Worm (Caenorhabditis elegans) whole organism, late embryonic: ENCODE data around the gene ced-5.
A peak's percentile ranks its signal among the peaks of the same experiment; 100 is the strongest.

Experiments used
- F13H6.1 ChIP-seq: sonication (generic microtip); optimal IDR thresholded peaks from 2 replicates; lab custom pipeline; 2016; ENCODE audit warnings: missing genetic modification characterization, missing compliant biosample characterization
- K09A11.1 ChIP-seq: sonication (generic microtip); optimal IDR thresholded peaks from 2 replicates; lab custom pipeline; 2017; ENCODE audit warnings: antibody characterized with exemption, mild to moderate bottlenecking, missing genetic modification characterization, missing compliant biosample characterization; ENCODE audit not compliant: insufficient read depth
- Y22D7AL.16 ChIP-seq: sonication (generic microtip); optimal IDR thresholded peaks from 2 replicates; lab custom pipeline; 2016; ENCODE audit warnings: missing genetic modification characterization, missing compliant biosample characterization
- ceh-18 ChIP-seq: sonication (generic microtip); optimal IDR thresholded peaks from 2 replicates; lab custom pipeline; 2016; ENCODE audit warnings: missing genetic modification characterization, missing compliant biosample characterization
- ceh-2 ChIP-seq: sonication (generic microtip); optimal IDR thresholded peaks from 2 replicates; lab custom pipeline; 2016; ENCODE audit warnings: missing genotype, missing genetic modification characterization, missing compliant biosample characterization
- ceh-22 ChIP-seq: sonication (generic microtip); optimal IDR thresholded peaks from 2 replicates; lab custom pipeline; 2017; ENCODE audit warnings: missing biosample characterization, missing genetic modification characterization
- ceh-24 ChIP-seq: sonication (generic microtip); optimal IDR thresholded peaks from 2 replicates; lab custom pipeline; 2016; ENCODE audit warnings: mild to moderate bottlenecking, missing genetic modification characterization, missing compliant biosample characterization
- ceh-30 ChIP-seq: fragments of 150-350 bp; optimal IDR thresholded peaks from 2 replicates; lab custom pipeline; 2014; ENCODE audit warnings: missing biosample characterization, missing genetic modification characterization
- ceh-45 ChIP-seq: fragments of 200-800 bp; sonication (Bioruptor generic); IDR thresholded peaks from 2 replicates; pipeline ENCODE4 v1.3.6; 2022; ENCODE audit warnings: missing genetic modification reagents, missing genetic modification characterization, missing compliant biosample characterization
- ceh-6 ChIP-seq: fragments of 200-800 bp; sonication (Bioruptor generic); optimal IDR thresholded peaks from 2 replicates; lab custom pipeline; 2018; ENCODE audit warnings: mild to moderate bottlenecking, missing genetic modification characterization, missing compliant biosample characterization
- ceh-9 ChIP-seq: sonication (generic microtip); optimal IDR thresholded peaks from 2 replicates; lab custom pipeline; 2016; ENCODE audit warnings: mild to moderate bottlenecking, missing genetic modification characterization, inconsistent platforms, missing compliant biosample characterization
- che-1 ChIP-seq: sonication (generic microtip); optimal IDR thresholded peaks from 2 replicates; lab custom pipeline; 2016; ENCODE audit warnings: mild to moderate bottlenecking, missing genetic modification characterization, missing compliant biosample characterization
- fax-1 ChIP-seq: sonication (generic microtip); optimal IDR thresholded peaks from 2 replicates; lab custom pipeline; 2016; ENCODE audit warnings: missing genotype, missing genetic modification characterization, missing compliant biosample characterization
- fkh-10 ChIP-seq: fragments of 150-350 bp; optimal IDR thresholded peaks from 2 replicates; lab custom pipeline; 2014; ENCODE audit warnings: missing biosample characterization, missing genetic modification reagents, missing genetic modification characterization
- fkh-6 ChIP-seq: sonication (generic microtip); optimal IDR thresholded peaks from 2 replicates; lab custom pipeline; 2016; ENCODE audit warnings: missing genetic modification characterization, missing compliant biosample characterization
- gmeb-2 ChIP-seq: sonication (generic microtip); optimal IDR thresholded peaks from 2 replicates; lab custom pipeline; 2016; ENCODE audit warnings: missing genetic modification characterization, inconsistent platforms, missing compliant biosample characterization
- hlh-13 ChIP-seq: fragments of 200-800 bp; sonication (Bioruptor generic); optimal IDR thresholded peaks from 2 replicates; lab custom pipeline; 2018; ENCODE audit warnings: mild to moderate bottlenecking, missing genetic modification characterization, missing compliant biosample characterization
- hlh-30 ChIP-seq: sonication (generic microtip); optimal IDR thresholded peaks from 2 replicates; lab custom pipeline; 2017; ENCODE audit warnings: antibody characterized with exemption, missing genetic modification characterization, missing compliant biosample characterization; ENCODE audit not compliant: insufficient read depth
- lin-11 ChIP-seq: fragments of 200-800 bp; sonication (Bioruptor generic); optimal IDR thresholded peaks from 2 replicates; lab custom pipeline; 2018; ENCODE audit warnings: mild to moderate bottlenecking, missing genetic modification characterization, missing compliant biosample characterization
- madf-2 ChIP-seq: sonication (generic microtip); optimal IDR thresholded peaks from 2 replicates; lab custom pipeline; 2017; ENCODE audit warnings: missing genetic modification characterization, missing compliant biosample characterization
- mec-3 ChIP-seq: sonication (generic microtip); optimal IDR thresholded peaks from 2 replicates; lab custom pipeline; 2016; ENCODE audit warnings: borderline replicate concordance, missing genetic modification characterization, missing compliant biosample characterization
- nfya-1 ChIP-seq: sonication (generic microtip); optimal IDR thresholded peaks from 2 replicates; lab custom pipeline; 2017; ENCODE audit warnings: missing genetic modification characterization, mild to moderate bottlenecking, missing compliant biosample characterization, antibody characterized with exemption, moderate library complexity
- nhr-232 ChIP-seq: sonication (generic microtip); optimal IDR thresholded peaks from 2 replicates; lab custom pipeline; 2016; ENCODE audit warnings: missing genetic modification characterization, missing compliant biosample characterization
- odd-2 ChIP-seq: sonication (generic microtip); optimal IDR thresholded peaks from 2 replicates; lab custom pipeline; 2017; ENCODE audit warnings: antibody characterized with exemption, mild to moderate bottlenecking, missing genetic modification characterization, missing compliant biosample characterization
- pat-9 ChIP-seq: fragments of 200-800 bp; sonication (Bioruptor generic); optimal IDR thresholded peaks from 2 replicates; lab custom pipeline; 2018; ENCODE audit warnings: mild to moderate bottlenecking, missing genetic modification characterization, moderate library complexity, missing compliant biosample characterization
- pax-1 ChIP-seq: fragments of 150-350 bp; optimal IDR thresholded peaks from 2 replicates; lab custom pipeline; 2014; ENCODE audit warnings: missing biosample characterization, missing genetic modification characterization
- pros-1 ChIP-seq: fragments of 150-350 bp; optimal IDR thresholded peaks from 2 replicates; lab custom pipeline; 2014; ENCODE audit warnings: missing biosample characterization, missing genetic modification reagents, missing genetic modification characterization
- sox-2 ChIP-seq: fragments of 200-800 bp; sonication (Bioruptor generic); IDR thresholded peaks from 2 replicates; pipeline ENCODE4 v1.3.6; 2022; ENCODE audit warnings: missing genetic modification reagents, missing genetic modification characterization, missing compliant biosample characterization
- sox-4 ChIP-seq: sonication (generic microtip); optimal IDR thresholded peaks from 2 replicates; lab custom pipeline; 2017; ENCODE audit warnings: mild to moderate bottlenecking, missing genetic modification characterization, inconsistent platforms, missing compliant biosample characterization
- syd-9 ChIP-seq: sonication (generic microtip); optimal IDR thresholded peaks from 2 replicates; lab custom pipeline; 2016; ENCODE audit warnings: mild to moderate bottlenecking, missing genetic modification characterization, moderate library complexity, missing compliant biosample characterization
- tbx-7 ChIP-seq: sonication (generic microtip); optimal IDR thresholded peaks from 2 replicates; lab custom pipeline; 2016; ENCODE audit warnings: missing genotype, missing genetic modification characterization, missing compliant biosample characterization
- ttx-3 ChIP-seq: sonication (generic microtip); optimal IDR thresholded peaks from 2 replicates; lab custom pipeline; 2016; ENCODE audit warnings: missing genetic modification reagents, missing genetic modification characterization, missing compliant biosample characterization
- unc-42 ChIP-seq: sonication (generic microtip); optimal IDR thresholded peaks from 2 replicates; lab custom pipeline; 2016; ENCODE audit warnings: missing genotype, missing genetic modification characterization, missing compliant biosample characterization
- unc-55 ChIP-seq: sonication (generic microtip); optimal IDR thresholded peaks from 2 replicates; lab custom pipeline; 2017; ENCODE audit warnings: missing biosample characterization, missing genetic modification reagents, missing genetic modification characterization

ced-5 gene

DNA sequence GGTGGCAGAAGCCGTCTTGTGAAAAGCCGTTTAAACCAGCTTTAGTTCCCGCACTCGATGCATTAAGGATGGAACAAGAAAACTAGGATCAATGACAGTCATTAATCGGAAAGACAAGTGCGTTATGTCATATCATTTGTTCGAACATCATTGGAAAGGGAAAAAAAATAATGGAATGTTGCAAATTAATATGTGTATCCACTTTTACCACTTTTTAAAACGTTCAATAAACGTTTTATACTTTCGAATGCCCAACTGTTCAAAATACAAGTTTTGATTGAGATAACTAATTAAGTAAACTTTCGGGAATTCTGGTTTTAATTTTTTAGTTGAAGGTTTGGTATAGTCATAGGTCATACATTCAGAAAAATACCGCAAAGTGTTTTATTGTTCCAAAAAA, 31.2 kb downstream of the ced-5 start, which contains the start of gene C02F4.4:
TSS of gene C02F4.4 (minus strand) at position 101 of the 400 bp plus-strand sequence.
- no peak for TF ChIP-seq gmeb-2 (tag; lab: Kevin White, UChicago)
- TF ChIP-seq pros-1 (tag; lab: Kevin White, UChicago), result no peak
- TF ChIP-seq madf-2 (tag; lab: Kevin White, UChicago), result no peak
- TF ChIP-seq hlh-13 (GFP tag; lab: Kevin White, UChicago), result no peak
- no peak for TF ChIP-seq nfya-1 (tag; lab: Kevin White, UChicago)
- TF ChIP-seq ceh-18 (tag; lab: Kevin White, UChicago), result no peak
- TF ChIP-seq ceh-6 (GFP tag; lab: Kevin White, UChicago), result no peak
- no peak for TF ChIP-seq pax-1 (tag; lab: Kevin White, UChicago)
- TF ChIP-seq che-1, result no peak
- no peak for TF ChIP-seq odd-2 (tag; lab: Kevin White, UChicago)
- TF ChIP-seq fkh-10 (GFP tag; lab: Kevin White, UChicago), result no peak
- TF ChIP-seq ceh-24 (tag; lab: Kevin White, UChicago), result no peak
- TF ChIP-seq ceh-30 (tag; lab: Kevin White, UChicago), result no peak
- no peak for TF ChIP-seq ttx-3 (tag; lab: Kevin White, UChicago)
- no peak for TF ChIP-seq Y22D7AL.16 (tag; lab: Kevin White, UChicago)
- TF ChIP-seq unc-55, result no peak
- no peak for TF ChIP-seq F13H6.1 (tag; lab: Kevin White, UChicago)
- TF ChIP-seq ceh-9 (tag; lab: Kevin White, UChicago), result no peak
- TF ChIP-seq ceh-22, result no peak
- no peak for TF ChIP-seq lin-11 (tag; lab: Kevin White, UChicago)

- no peak for TF ChIP-seq mec-3 (tag; lab: Kevin White, UChicago)
- no peak for TF ChIP-seq ceh-22
- TF ChIP-seq K09A11.1, result no peak
- TF ChIP-seq ceh-45, result no peak
- TF ChIP-seq sox-2 (GFP tag; lab: Robert Waterston, UW), result no peak
- TF ChIP-seq nhr-232 (tag; lab: Kevin White, UChicago), result no peak
- no peak for TF ChIP-seq ceh-24 (tag; lab: Kevin White, UChicago)
- TF ChIP-seq ceh-2 (tag; lab: Kevin White, UChicago), result no peak
- TF ChIP-seq tbx-7 (tag; lab: Kevin White, UChicago), result no peak
These were observed 34.7 kb downstream of the ced-5 start for ce11 chrIV:10518652-10519051.

ce11 chrIV:10521106-10521505, 37.2 kb downstream of the ced-5 start, which contains the start of gene cal-4:
TSS of gene cal-4 (plus strand) at chrIV:10521406.
- no peak for TF ChIP-seq pros-1 (tag; lab: Kevin White, UChicago)
- no peak for TF ChIP-seq hlh-30
- TF ChIP-seq pat-9 (tag; lab: Kevin White, UChicago), result no peak
- no peak for TF ChIP-seq lin-11 (tag; lab: Kevin White, UChicago)
- no peak for TF ChIP-seq che-1
- TF ChIP-seq tbx-7 (tag; lab: Kevin White, UChicago), result no peak
- TF ChIP-seq fax-1, result no peak
- no peak for TF ChIP-seq unc-42 (tag; lab: Kevin White, UChicago)
- no peak for TF ChIP-seq fkh-6
- no peak for TF ChIP-seq madf-2 (tag; lab: Kevin White, UChicago)
- TF ChIP-seq nfya-1 (tag; lab: Kevin White, UChicago), result no peak
- no peak for TF ChIP-seq syd-9

DNA sequence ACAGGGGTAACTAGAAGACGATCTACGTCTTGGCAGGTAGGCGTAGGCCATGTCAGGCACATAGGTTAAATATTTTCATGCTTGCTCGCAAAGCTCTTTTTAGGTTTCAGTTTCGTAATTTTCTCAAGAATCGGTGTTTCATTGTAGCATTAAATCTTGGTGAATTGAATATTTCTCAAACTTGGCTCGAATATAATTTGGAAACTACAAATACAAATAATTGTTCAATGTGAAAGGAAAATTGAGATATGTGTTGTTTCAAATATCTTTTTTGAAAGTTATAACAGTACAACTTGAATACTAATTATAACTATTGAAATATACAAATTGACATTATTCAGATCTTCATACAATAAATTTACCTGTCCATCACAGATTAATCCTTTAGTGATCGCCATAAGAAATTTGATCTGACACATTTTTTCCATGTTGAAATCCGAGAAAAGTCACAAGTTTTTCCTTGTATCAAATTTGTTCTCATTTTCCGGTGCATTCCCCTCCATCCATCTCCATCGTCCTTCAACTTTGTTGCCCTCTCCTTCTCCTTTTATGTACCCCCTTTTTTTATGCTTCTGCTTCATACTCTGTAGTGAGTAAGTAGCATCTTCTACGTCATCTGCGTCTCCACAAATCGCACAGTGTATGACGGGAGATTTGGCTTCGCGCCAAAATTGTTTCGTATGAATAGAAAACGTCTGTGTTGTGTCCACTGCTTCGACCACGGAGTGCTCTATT, 40.4 kb downstream of the ced-5 start, which contains the start of gene C02F4.5:
TSS of gene C02F4.5 (minus strand) at position 51 of the 735 bp plus-strand sequence.
- TF ChIP-seq unc-42 (tag; lab: Kevin White, UChicago) (peak; percentile 27), sox-4 (no peak)
- TF ChIP-seq, all 69 proteins: peak for 1
